Fruit fly (Drosophila melanogaster) S2 (cell line): ENCODE measurements around the gene LysE.

ENCODE experiments used
- CG8478 ChIP-seq: fragments of >200 bp; optimal IDR thresholded peaks from 2 replicates; lab custom pipeline; 2018
- CTCF ChIP-seq, 2 experiments: fragments of >200 bp; optimal IDR thresholded peaks; 2 replicates each; lab custom pipeline; 2018

DNA sequence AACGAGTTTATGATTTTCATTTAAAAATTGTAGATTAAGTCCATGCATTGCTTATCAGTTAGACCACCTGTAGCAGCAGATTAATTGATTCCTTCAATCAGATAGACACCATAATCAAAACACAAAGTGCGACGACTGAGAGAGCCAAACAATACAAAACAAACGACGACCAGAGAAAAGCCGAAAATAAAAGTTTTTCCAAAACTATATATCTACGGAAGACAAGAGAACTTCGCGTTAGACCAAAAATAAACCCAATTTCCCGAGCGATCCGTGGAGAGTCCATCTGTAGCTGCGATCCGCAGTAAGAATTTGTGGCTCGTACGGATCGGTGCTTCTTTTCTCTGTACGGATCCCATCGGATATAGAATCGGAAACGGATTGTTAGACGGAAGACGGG is 22.8 kb downstream of the LysE start, which contains the start of gene galene:
- TF ChIP-seq CTCF (optimal IDR thresholded peaks at IDR 0.05; lab: Kevin White, UChicago) (no peak), CG8478 (no peak)
